Fruit fly (Drosophila melanogaster) S2 (cell line): ENCODE data around the gene Klp98A.

Experiments
- CG8478 ChIP-seq: fragments of >200 bp; optimal IDR thresholded peaks from 2 replicates; lab custom pipeline; 2018
- CTCF ChIP-seq, 2 experiments: fragments of >200 bp; optimal IDR thresholded peaks; 2 replicates each; lab custom pipeline; 2018

DNA sequence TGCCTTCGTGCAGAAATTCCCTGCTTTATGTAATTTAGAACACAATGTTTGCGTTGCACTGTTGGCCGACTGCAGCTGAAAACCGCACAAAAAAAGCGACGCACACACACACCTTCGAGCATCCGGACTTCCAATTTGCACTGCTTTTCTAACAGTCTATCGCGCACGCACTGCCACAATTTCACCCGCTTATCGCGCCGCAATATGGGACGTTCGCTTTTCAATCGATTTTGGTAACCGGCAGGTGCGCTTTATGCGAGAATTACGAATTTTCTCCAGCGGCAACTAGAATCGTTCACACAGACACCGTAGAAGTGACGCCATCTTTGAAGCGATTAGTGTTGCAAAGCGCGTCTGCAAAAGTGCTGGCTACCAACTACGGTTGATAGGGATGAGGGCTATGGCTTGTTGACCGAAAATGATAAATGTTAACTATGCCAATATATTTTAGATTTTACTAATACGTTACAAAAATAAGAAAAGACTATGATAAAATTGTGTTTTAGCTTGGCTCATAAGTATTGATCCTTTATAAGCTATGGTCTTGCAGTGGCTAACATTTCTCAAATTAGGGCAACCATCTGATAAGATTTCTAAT lies 23.0 kb upstream of the Klp98A start, which contains the start of gene wdb:
- TF ChIP-seq CG8478 (lab: Kevin White, UChicago) (no peak), CTCF (optimal IDR thresholded peaks at IDR 0.05; lab: Kevin White, UChicago) (no peak)
